Fruit fly (Drosophila melanogaster) whole organism, embryonic: Measurements from ENCODE around the gene tho2.

ENCODE experiments used
- Asciz ChIP-seq: fragments of 200-800 bp; sonication (Bioruptor generic); optimal IDR thresholded peaks from 2 replicates; lab custom pipeline; 2017; ENCODE audit warnings: missing biosample characterization, mild to moderate bottlenecking, missing genetic modification characterization, missing genetic modification reagents
- Awh ChIP-seq: fragments of 200-800 bp; sonication (Bioruptor generic); IDR thresholded peaks from 2 replicates; pipeline ENCODE4, ENCODE4 v1.3.6; 2022; ENCODE audit warnings: missing biosample characterization, missing genetic modification characterization
- BtbVII ChIP-seq: fragments of 200-800 bp; sonication (Bioruptor generic); optimal IDR thresholded peaks from 3 replicates; lab custom pipeline; 2017; ENCODE audit warnings: missing biosample characterization, mild to moderate bottlenecking, missing genetic modification characterization
- CG10147 ChIP-seq: fragments of 200-800 bp; sonication (Bioruptor generic); optimal IDR thresholded peaks from 2 replicates; lab custom pipeline; 2019; ENCODE audit warnings: missing biosample characterization, mild to moderate bottlenecking, missing genetic modification characterization, moderate library complexity
- CG10321 ChIP-seq: fragments of 200-800 bp; sonication (Bioruptor generic); IDR thresholded peaks from 2 replicates; pipeline ENCODE4 v1.3.6; 2022; ENCODE audit warnings: missing biosample characterization, missing genetic modification characterization
- CG10565 ChIP-seq: fragments of 200-800 bp; sonication (Bioruptor generic); optimal IDR thresholded peaks from 3 replicates; lab custom pipeline; 2016; ENCODE audit warnings: missing biosample characterization, mild to moderate bottlenecking, missing genetic modification characterization
- CG12299 ChIP-seq: fragments of 200-800 bp; sonication (Bioruptor generic); optimal IDR thresholded peaks from 2 replicates; lab custom pipeline; 2018; ENCODE audit warnings: missing biosample characterization, mild to moderate bottlenecking, missing genetic modification characterization
- CG14050 ChIP-seq: fragments of 200-800 bp; sonication (Bioruptor generic); IDR thresholded peaks from 3 replicates; pipeline ENCODE4 v1.3.6; 2022; ENCODE audit warnings: missing biosample characterization, missing genetic modification characterization
- CG14710 ChIP-seq: fragments of 200-800 bp; sonication (Bioruptor generic); optimal IDR thresholded peaks from 3 replicates; lab custom pipeline; 2019; ENCODE audit warnings: missing biosample characterization, mild to moderate bottlenecking, missing genetic modification characterization, moderate library complexity
- CG1832 ChIP-seq: fragments of 200-800 bp; sonication (Bioruptor generic); optimal IDR thresholded peaks from 2 replicates; lab custom pipeline; 2017; ENCODE audit warnings: missing biosample characterization, mild to moderate bottlenecking, missing genetic modification characterization, inconsistent platforms
- CG2678 ChIP-seq: fragments of 200-800 bp; sonication (Bioruptor generic); optimal IDR thresholded peaks from 3 replicates; lab custom pipeline; 2019; ENCODE audit warnings: missing biosample characterization, mild to moderate bottlenecking, missing genetic modification characterization, moderate library complexity
- CG30403 ChIP-seq: fragments of 200-800 bp; sonication (Bioruptor generic); optimal IDR thresholded peaks from 3 replicates; lab custom pipeline; 2016; ENCODE audit warnings: missing biosample characterization, missing genetic modification characterization
- CG31224 ChIP-seq: fragments of 200-800 bp; sonication (Bioruptor generic); IDR thresholded peaks from 2 replicates; pipeline ENCODE4 v1.3.6; 2022; ENCODE audit warnings: missing biosample characterization, missing genetic modification characterization
- CG32767 ChIP-seq: fragments of 200-800 bp; sonication (Bioruptor generic); IDR thresholded peaks from 2 replicates; pipeline ENCODE4 v1.3.6; 2022; ENCODE audit warnings: missing biosample characterization, missing genetic modification characterization
- CG34376 ChIP-seq: fragments of 200-800 bp; sonication (Bioruptor generic); optimal IDR thresholded peaks from 2 replicates; lab custom pipeline; 2018; ENCODE audit warnings: missing biosample characterization, mild to moderate bottlenecking, missing genetic modification characterization
- CG43689 ChIP-seq: fragments of 200-800 bp; sonication (Bioruptor generic); IDR thresholded peaks from 2 replicates; pipeline ENCODE4 v1.3.6; 2022; ENCODE audit warnings: missing biosample characterization, missing genetic modification characterization
- CG4404 ChIP-seq: fragments of 200-800 bp; sonication (Bioruptor generic); IDR thresholded peaks from 2 replicates; pipeline ENCODE4 v1.3.6; 2022; ENCODE audit warnings: missing biosample characterization, missing genetic modification characterization
- CG7928 ChIP-seq: fragments of 200-800 bp; sonication (Bioruptor generic); optimal IDR thresholded peaks from 2 replicates; lab custom pipeline; 2017; ENCODE audit warnings: missing biosample characterization, mild to moderate bottlenecking, missing genetic modification characterization
- CG8944 ChIP-seq: fragments of 200-800 bp; sonication (Bioruptor generic); optimal IDR thresholded peaks from 3 replicates; lab custom pipeline; 2016; ENCODE audit warnings: missing biosample characterization, missing genetic modification characterization
- CG9437 ChIP-seq: fragments of 200-800 bp; sonication (Bioruptor generic); optimal IDR thresholded peaks from 2 replicates; lab custom pipeline; 2018; ENCODE audit warnings: missing biosample characterization, mild to moderate bottlenecking, missing genetic modification characterization
- CG9727 ChIP-seq: fragments of 200-800 bp; sonication (Bioruptor generic); optimal IDR thresholded peaks from 3 replicates; lab custom pipeline; 2017; ENCODE audit warnings: missing biosample characterization, mild to moderate bottlenecking, missing genetic modification characterization
- Dbx ChIP-seq: fragments of 200-800 bp; sonication (Bioruptor generic); IDR thresholded peaks from 3 replicates; pipeline ENCODE4 v1.3.6; 2022; ENCODE audit warnings: missing biosample characterization, missing genetic modification characterization
- Drgx ChIP-seq: fragments of 200-800 bp; sonication (Bioruptor generic); IDR thresholded peaks from 2 replicates; pipeline ENCODE4 v1.3.6; 2022; ENCODE audit warnings: missing biosample characterization, missing genetic modification characterization
- Fer3 ChIP-seq: fragments of 200-800 bp; sonication (Bioruptor generic); optimal IDR thresholded peaks from 2 replicates; lab custom pipeline; 2018; ENCODE audit warnings: missing biosample characterization, mild to moderate bottlenecking, missing genetic modification characterization, moderate library complexity
- HLHmδ ChIP-seq: fragments of 200-800 bp; sonication (Bioruptor generic); optimal IDR thresholded peaks from 2 replicates; lab custom pipeline; 2018; ENCODE audit warnings: missing biosample characterization, mild to moderate bottlenecking, missing genetic modification characterization, moderate library complexity
- HmgD ChIP-seq: fragments of 200-800 bp; sonication (Bioruptor generic); optimal IDR thresholded peaks from 3 replicates; lab custom pipeline; 2016; ENCODE audit warnings: missing biosample characterization, missing genetic modification characterization
- Hsf ChIP-seq: fragments of 200-800 bp; sonication (Bioruptor generic); optimal IDR thresholded peaks from 3 replicates; lab custom pipeline; 2016; ENCODE audit warnings: missing biosample characterization, missing genetic modification characterization
- Neu2 ChIP-seq: fragments of 200-800 bp; sonication (Bioruptor generic); optimal IDR thresholded peaks from 3 replicates; lab custom pipeline; 2016; ENCODE audit warnings: missing biosample characterization, missing genetic modification characterization, borderline replicate concordance
- Nf-YA ChIP-seq: fragments of 200-800 bp; sonication (Bioruptor generic); IDR thresholded peaks from 2 replicates; pipeline ENCODE4 v1.3.6; 2022; ENCODE audit warnings: missing biosample characterization, missing genetic modification characterization
- Pdp1 ChIP-seq, 2 experiments: fragments of 200-800 bp; sonication (Bioruptor generic); optimal IDR thresholded peaks; 3 replicates each; lab custom pipeline; 2016; ENCODE audit warnings: missing biosample characterization in 2 of 2, missing genetic modification characterization in 2 of 2, mild to moderate bottlenecking in 1 of 2, moderate library complexity in 1 of 2
- ac ChIP-seq: fragments of 200-800 bp; sonication (Bioruptor generic); optimal IDR thresholded peaks from 3 replicates; lab custom pipeline; 2017; ENCODE audit warnings: missing biosample characterization, mild to moderate bottlenecking, missing genetic modification characterization
- caup ChIP-seq: fragments of 200-800 bp; sonication (Bioruptor generic); optimal IDR thresholded peaks from 3 replicates; lab custom pipeline; 2017; ENCODE audit warnings: missing biosample characterization, mild to moderate bottlenecking, missing genetic modification characterization, moderate library complexity; ENCODE audit not compliant: severe bottlenecking
- crol ChIP-seq: fragments of 200-800 bp; sonication (Bioruptor generic); IDR thresholded peaks from 2 replicates; pipeline ENCODE4 v1.3.6; 2022; ENCODE audit warnings: missing biosample characterization, missing genetic modification characterization
- da ChIP-seq: fragments of 200-800 bp; sonication (Bioruptor generic); optimal IDR thresholded peaks from 2 replicates; lab custom pipeline; 2016; ENCODE audit warnings: missing biosample characterization, missing genetic modification characterization
- dmrt99B ChIP-seq: fragments of 200-800 bp; sonication (Bioruptor generic); optimal IDR thresholded peaks from 2 replicates; lab custom pipeline; 2018; ENCODE audit warnings: missing biosample characterization, mild to moderate bottlenecking, missing genetic modification characterization, moderate library complexity
- gsb-n ChIP-seq: fragments of 200-800 bp; sonication (Bioruptor generic); optimal IDR thresholded peaks from 3 replicates; lab custom pipeline; 2018; ENCODE audit warnings: missing biosample characterization, mild to moderate bottlenecking, missing genetic modification characterization
- hbn ChIP-seq: fragments of 200-800 bp; sonication (Bioruptor generic); IDR thresholded peaks from 2 replicates; pipeline ENCODE4 v1.3.6; 2022; ENCODE audit warnings: missing biosample characterization, missing genetic modification characterization; ENCODE audit not compliant: partially characterized antibody
- hkb ChIP-seq, 2 experiments: fragments of 200-800 bp in 1 of 2; fragments of >200 bp in 1 of 2; sonication (Bioruptor generic) in 1 of 2; IDR thresholded peaks in 1 of 2; optimal IDR thresholded peaks in 1 of 2; 2 replicates each; pipeline versions ENCODE4 v1.3.6 to Lab custom; 2017 to 2022; ENCODE audit warnings: missing biosample characterization in 1 of 2, missing genetic modification characterization in 1 of 2
- ken ChIP-seq: fragments of 200-800 bp; sonication (Bioruptor generic); IDR thresholded peaks from 3 replicates; pipeline ENCODE4 v1.3.6; 2022; ENCODE audit warnings: missing biosample characterization, missing genetic modification characterization
- odd ChIP-seq: fragments of 200-800 bp; sonication (Bioruptor generic); optimal IDR thresholded peaks from 2 replicates; lab custom pipeline; 2017; ENCODE audit warnings: missing biosample characterization, mild to moderate bottlenecking, missing genetic modification characterization
- onecut ChIP-seq: fragments of 200-800 bp; sonication (Bioruptor generic); IDR thresholded peaks from 2 replicates; pipeline ENCODE4 v1.3.6; 2022; ENCODE audit warnings: missing biosample characterization, missing genetic modification characterization
- p53 ChIP-seq: fragments of 200-800 bp; sonication (Bioruptor generic); optimal IDR thresholded peaks from 2 replicates; lab custom pipeline; 2016; ENCODE audit warnings: missing biosample characterization, missing genetic modification characterization
- pan ChIP-seq, 4 experiments: fragments of >200 bp in 3 of 4; fragments of 200-800 bp in 1 of 4; sonication (Bioruptor generic) in 1 of 4; optimal IDR thresholded peaks in 3 of 4; IDR thresholded peaks in 1 of 4; 2 replicates each; pipeline versions ENCODE4 v1.3.6 to Lab custom; 2017 to 2022; ENCODE audit warnings: missing biosample characterization in 2 of 4, missing genetic modification characterization in 2 of 4, mixed read lengths in 1 of 4
- pum ChIP-seq: fragments of 200-800 bp; sonication (Bioruptor generic); optimal IDR thresholded peaks from 2 replicates; lab custom pipeline; 2016; ENCODE audit warnings: missing biosample characterization, missing genetic modification characterization
- schlank ChIP-seq: fragments of 200-800 bp; sonication (Bioruptor generic); optimal IDR thresholded peaks from 2 replicates; lab custom pipeline; 2018; ENCODE audit warnings: missing biosample characterization, mild to moderate bottlenecking, missing genetic modification characterization
- slp2 ChIP-seq: fragments of 200-800 bp; sonication (Bioruptor generic); optimal IDR thresholded peaks from 2 replicates; lab custom pipeline; 2016; ENCODE audit warnings: missing biosample characterization, missing genetic modification characterization
- sug ChIP-seq: fragments of 200-800 bp; optimal IDR thresholded peaks from 2 replicates; lab custom pipeline; 2019; ENCODE audit warnings: missing biosample characterization, mild to moderate bottlenecking, missing genetic modification characterization, moderate library complexity
- tna ChIP-seq: fragments of 200-800 bp; sonication (Bioruptor generic); IDR thresholded peaks from 2 replicates; pipeline ENCODE4 v1.3.6; 2022; ENCODE audit warnings: missing biosample characterization, missing genetic modification characterization; ENCODE audit not compliant: partially characterized antibody
- wdn ChIP-seq: fragments of 200-800 bp; sonication (Bioruptor generic); IDR thresholded peaks from 2 replicates; pipeline ENCODE4 v1.3.6; 2022; ENCODE audit warnings: missing biosample characterization, missing genetic modification characterization
- wor ChIP-seq: fragments of 200-800 bp; sonication (Bioruptor generic); IDR thresholded peaks from 2 replicates; pipeline ENCODE4 v1.3.6; 2022; ENCODE audit warnings: missing biosample characterization, missing genetic modification characterization

tho2 gene

DNA sequence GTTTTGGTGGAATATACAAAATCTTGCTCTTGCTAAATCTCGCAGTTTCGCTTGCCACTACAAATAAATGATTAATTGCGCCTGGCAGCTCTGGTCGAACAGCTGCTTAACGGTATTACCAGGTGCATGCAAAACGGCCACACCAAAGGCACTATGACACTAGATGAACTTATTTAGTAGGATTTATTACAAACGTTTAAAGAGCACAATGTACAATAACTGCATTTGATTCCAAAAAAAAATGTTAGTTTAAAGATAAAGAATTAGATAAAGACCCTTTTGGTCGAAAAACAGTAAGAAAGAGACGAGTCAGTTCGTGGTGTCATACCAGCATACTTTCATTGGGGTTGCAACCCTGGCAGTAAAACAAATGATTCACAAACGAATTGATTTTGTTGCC is 2.2 kb upstream of the tho2 start, which contains the start of the genes CG11723 and Tbcd (continued):
- TF ChIP-seq ken (GFP tag; lab: Robert Waterston, UW), result peak; percentile 93
- TF ChIP-seq CG34376 (GFP tag; lab: Kevin White, UChicago), result peak; percentile 62
- TF ChIP-seq CG10565 (GFP tag; lab: Kevin White, UChicago), result no peak
- peak; percentile 90 for TF ChIP-seq Fer3
- peak; percentile 84 for TF ChIP-seq wdn (GFP tag; lab: Robert Waterston, UW)
- TF ChIP-seq Nf-YA, result peak; percentile 80
- peak; percentile 91 for TF ChIP-seq Drgx (GFP tag; lab: Robert Waterston, UW)
- TF ChIP-seq p53 (GFP tag; lab: Kevin White, UChicago), result peak; percentile 64
- no peak for TF ChIP-seq tna
- TF ChIP-seq da (GFP tag; lab: Kevin White, UChicago), result peak; percentile 78
- peak; percentile 66 for TF ChIP-seq CG7928
- TF ChIP-seq onecut (GFP tag; lab: Robert Waterston, UW), result peak; percentile 86
- TF ChIP-seq hkb (optimal IDR thresholded peaks at IDR 0.05; lab: Kevin White, UChicago), result no peak
- peak; percentile 95 for TF ChIP-seq hkb (GFP tag; IDR thresholded peaks at IDR 0.05; lab: Robert Waterston, UW)
- no peak for TF ChIP-seq gsb-n (tag; lab: Kevin White, UChicago)
- TF ChIP-seq CG10321 (GFP tag; lab: Robert Waterston, UW), result peak; percentile 74
- peak; percentile 89 for TF ChIP-seq CG32767 (GFP tag; lab: Robert Waterston, UW)
- no peak for TF ChIP-seq BtbVII (GFP tag; lab: Kevin White, UChicago)
- peak; percentile 94 for TF ChIP-seq Neu2 (GFP tag; lab: Kevin White, UChicago)
- peak; percentile 88 for TF ChIP-seq pum (GFP tag; lab: Kevin White, UChicago)
- TF ChIP-seq Asciz (GFP tag; lab: Kevin White, UChicago), result no peak
- TF ChIP-seq caup (GFP tag; lab: Kevin White, UChicago), result peak; percentile 87
- TF ChIP-seq CG1832 (GFP tag; lab: Kevin White, UChicago), result no peak
- TF ChIP-seq HLHmδ (GFP tag; lab: Kevin White, UChicago), result no peak
- peak; percentile 77 for TF ChIP-seq slp2 (GFP tag; lab: Kevin White, UChicago)
- TF ChIP-seq Hsf, result peak; percentile 91
- peak; percentile 73 for TF ChIP-seq CG9437 (GFP tag; lab: Kevin White, UChicago)
- peak; percentile 85 for TF ChIP-seq CG9727 (GFP tag; lab: Kevin White, UChicago)
- TF ChIP-seq CG30403 (GFP tag; lab: Kevin White, UChicago), result peak; percentile 88
- TF ChIP-seq CG31224, result peak; percentile 85
- TF ChIP-seq CG43689 (GFP tag; lab: Robert Waterston, UW), result peak; percentile 79
- TF ChIP-seq crol (GFP tag; lab: Robert Waterston, UW), result no peak
- TF ChIP-seq dmrt99B (tag; lab: Kevin White, UChicago), result no peak
- TF ChIP-seq CG8944 (GFP tag; lab: Kevin White, UChicago), result peak; percentile 88
- peak; percentile 42; the same call in 1 of the 2 replicates for TF ChIP-seq hbn (GFP tag; lab: Robert Waterston, UW)
- TF ChIP-seq odd, result no peak
- peak; percentile 82 for TF ChIP-seq HmgD (GFP tag; lab: Kevin White, UChicago)
- TF ChIP-seq pan (optimal IDR thresholded peaks at IDR 0.05; lab: Kevin White, UChicago), result no peak
- peak in 1 of 2 experiments; percentile 95 for TF ChIP-seq pan (GFP tag; optimal IDR thresholded peaks at IDR 0.05 in 1 of 2, IDR thresholded peaks at IDR 0.05 in 1 of 2)
- peak; percentile 90 for TF ChIP-seq CG14050 (GFP tag; lab: Robert Waterston, UW)
- TF ChIP-seq CG10147 (GFP tag; lab: Kevin White, UChicago), result no peak
- TF ChIP-seq CG14710 (tag; lab: Kevin White, UChicago), result peak; percentile 89
- TF ChIP-seq Pdp1 (GFP tag; optimal IDR thresholded peaks at IDR 0.05; lab: Kevin White, UChicago), result peak in 1 of 2 experiments; percentile 87
- peak; percentile 87 for TF ChIP-seq Dbx (GFP tag; lab: Robert Waterston, UW)
- peak; percentile 84 for TF ChIP-seq wor (GFP tag; lab: Robert Waterston, UW)
- peak; percentile 77 for TF ChIP-seq CG12299 (tag; lab: Kevin White, UChicago)
- TF ChIP-seq CG2678 (tag; lab: Kevin White, UChicago), result no peak
- TF ChIP-seq sug (tag; lab: Kevin White, UChicago), result no peak
- peak; percentile 77 for TF ChIP-seq CG4404
- peak; percentile 50 for TF ChIP-seq ac (GFP tag; lab: Kevin White, UChicago)
- TF ChIP-seq schlank (tag; lab: Kevin White, UChicago), result peak; percentile 66
- peak; percentile 93 for TF ChIP-seq Awh
